Worm (Caenorhabditis elegans) whole organism, L2 larva: ENCODE results near the gene ugt-11.

Experiments used
- ceh-82 ChIP-seq: fragments of 150-350 bp; optimal IDR thresholded peaks from 2 replicates; lab custom pipeline; 2014; ENCODE audit warnings: missing biosample characterization, missing genetic modification characterization
- dmd-4 ChIP-seq: sonication (generic microtip); optimal IDR thresholded peaks from 2 replicates; lab custom pipeline; 2017; ENCODE audit warnings: missing biosample characterization, missing genetic modification characterization
- lin-13 ChIP-seq: fragments of 150-350 bp; optimal IDR thresholded peaks from 2 replicates; lab custom pipeline; 2014; ENCODE audit warnings: missing biosample characterization, missing genetic modification reagents, missing genetic modification characterization
- mab-5 ChIP-seq: fragments of 150-350 bp; optimal IDR thresholded peaks from 2 replicates; lab custom pipeline; 2014; ENCODE audit warnings: missing biosample characterization, missing genetic modification characterization
- nhr-77 ChIP-seq: fragments of 150-350 bp; optimal IDR thresholded peaks from 2 replicates; lab custom pipeline; 2014; ENCODE audit warnings: missing biosample characterization, missing genetic modification characterization
- skn-1 ChIP-seq: sonication (generic microtip); optimal IDR thresholded peaks from 2 replicates; lab custom pipeline; 2017; ENCODE audit warnings: missing biosample characterization, missing genetic modification characterization
- unc-39 ChIP-seq: fragments of 150-350 bp; optimal IDR thresholded peaks from 2 replicates; lab custom pipeline; 2014; ENCODE audit warnings: missing biosample characterization, missing genetic modification characterization
- zag-1 ChIP-seq: fragments of 150-350 bp; optimal IDR thresholded peaks from 2 replicates; lab custom pipeline; 2014; ENCODE audit warnings: missing biosample characterization, missing genetic modification characterization
- ztf-4 ChIP-seq: fragments of 150-350 bp; optimal IDR thresholded peaks from 2 replicates; lab custom pipeline; 2014; ENCODE audit warnings: missing biosample characterization, missing genetic modification characterization

DNA sequence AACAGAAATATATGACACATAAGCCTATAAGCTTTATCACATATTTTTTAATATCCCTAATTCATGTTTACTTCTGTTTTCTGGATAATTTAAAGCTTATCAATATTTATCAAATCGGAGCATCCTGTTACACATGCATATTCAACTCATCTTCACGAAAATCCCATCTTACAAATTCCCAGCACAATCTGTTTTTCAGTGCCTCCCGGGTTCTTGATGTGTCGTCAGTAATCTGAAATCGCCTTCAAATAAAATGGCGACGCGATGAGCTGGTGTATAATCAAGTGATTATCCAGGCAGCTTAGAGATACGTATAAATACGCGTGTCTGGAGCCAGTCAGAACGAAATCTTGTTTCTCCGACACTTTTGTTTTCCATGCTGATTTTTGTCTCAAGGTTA is 44.4 kb downstream of the ugt-11 start:
- TF ChIP-seq dmd-4 (no peak), ztf-4 (tag; lab: Kevin White, UChicago) (no peak), skn-1 (tag; lab: Kevin White, UChicago) (no peak), mab-5 (no peak), unc-39 (tag; lab: Kevin White, UChicago) (no peak), ceh-82 (tag; lab: Kevin White, UChicago) (no peak), zag-1 (tag; lab: Kevin White, UChicago) (no peak), lin-13 (GFP tag; lab: Kevin White, UChicago) (no peak), nhr-77 (tag; lab: Kevin White, UChicago) (no peak)
